Worm (Caenorhabditis elegans) whole organism, mixed stage, embryonic: ENCODE results near the gene unc-85.

Source experiments
- ceh-83 ChIP-seq: fragments of 200-800 bp; sonication (Bioruptor generic); optimal IDR thresholded peaks from 2 replicates; lab custom pipeline; 2018; ENCODE audit warnings: mild to moderate bottlenecking, missing genetic modification characterization, missing compliant biosample characterization
- snpc-4 ChIP-seq: fragments of 150-350 bp; optimal IDR thresholded peaks from 2 replicates; lab custom pipeline; 2014; ENCODE audit warnings: missing biosample characterization, missing genetic modification characterization
- sptf-1 ChIP-seq: sonication (generic microtip); optimal IDR thresholded peaks from 2 replicates; lab custom pipeline; 2017; ENCODE audit warnings: mild to moderate bottlenecking, missing genetic modification characterization, moderate library complexity, missing compliant biosample characterization
- unc-62 ChIP-seq: fragments of 150-350 bp; optimal IDR thresholded peaks from 2 replicates; lab custom pipeline; 2014; ENCODE audit warnings: missing biosample characterization, missing genetic modification reagents, missing genetic modification characterization

ce11 chrII:4667572-4667971, 34.3 kb upstream of the unc-85 start, which contains the start of gene fut-5:
- TF ChIP-seq ceh-83 (GFP tag; lab: Kevin White, UChicago) (no peak), snpc-4 (no peak), sptf-1 (no peak), unc-62 (no peak)
